Worm (Caenorhabditis elegans) whole organism, late embryonic: ENCODE data around the gene F28E10.4.

Experiments
- C38D4.7 ChIP-seq: fragments of 200-800 bp; sonication (Bioruptor generic); optimal IDR thresholded peaks from 2 replicates; lab custom pipeline; 2018; ENCODE audit warnings: mild to moderate bottlenecking, missing genetic modification characterization, moderate library complexity, missing compliant biosample characterization
- K02D7.2 ChIP-seq: sonication (generic microtip); optimal IDR thresholded peaks from 2 replicates; lab custom pipeline; 2017; ENCODE audit warnings: mild to moderate bottlenecking, missing genetic modification characterization, missing compliant biosample characterization
- T23F11.4 ChIP-seq: fragments of 200-800 bp; sonication (Bioruptor generic); optimal IDR thresholded peaks from 2 replicates; lab custom pipeline; 2018; ENCODE audit warnings: mild to moderate bottlenecking, missing genetic modification characterization, missing compliant biosample characterization
- Y22D7AL.16 ChIP-seq: sonication (generic microtip); optimal IDR thresholded peaks from 2 replicates; lab custom pipeline; 2016; ENCODE audit warnings: missing genetic modification characterization, missing compliant biosample characterization
- ahr-1 ChIP-seq: sonication (generic microtip); optimal IDR thresholded peaks from 2 replicates; lab custom pipeline; 2016; ENCODE audit warnings: missing genetic modification characterization, missing compliant biosample characterization
- ama-1 ChIP-seq: fragments of 150-350 bp; optimal IDR thresholded peaks from 2 replicates; lab custom pipeline; 2014
- ceh-18 ChIP-seq: sonication (generic microtip); optimal IDR thresholded peaks from 2 replicates; lab custom pipeline; 2016; ENCODE audit warnings: missing genetic modification characterization, missing compliant biosample characterization
- ceh-19 ChIP-seq: fragments of 200-800 bp; sonication (Bioruptor generic); optimal IDR thresholded peaks from 2 replicates; lab custom pipeline; 2018; ENCODE audit warnings: mild to moderate bottlenecking, missing genetic modification characterization, missing compliant biosample characterization
- ceh-22 ChIP-seq: sonication (generic microtip); optimal IDR thresholded peaks from 2 replicates; lab custom pipeline; 2017; ENCODE audit warnings: missing biosample characterization, missing genetic modification characterization
- ceh-48 ChIP-seq: sonication (generic microtip); optimal IDR thresholded peaks from 2 replicates; lab custom pipeline; 2016; ENCODE audit warnings: missing genetic modification characterization, inconsistent platforms, missing compliant biosample characterization
- ceh-9 ChIP-seq: sonication (generic microtip); optimal IDR thresholded peaks from 2 replicates; lab custom pipeline; 2016; ENCODE audit warnings: mild to moderate bottlenecking, missing genetic modification characterization, inconsistent platforms, missing compliant biosample characterization
- che-1 ChIP-seq: sonication (generic microtip); optimal IDR thresholded peaks from 2 replicates; lab custom pipeline; 2016; ENCODE audit warnings: mild to moderate bottlenecking, missing genetic modification characterization, missing compliant biosample characterization
- dve-1 ChIP-seq: sonication (generic microtip); optimal IDR thresholded peaks from 2 replicates; lab custom pipeline; 2017; ENCODE audit warnings: antibody characterized with exemption, mild to moderate bottlenecking, missing genetic modification characterization, missing compliant biosample characterization
- elt-2 ChIP-seq: sonication (generic microtip); optimal IDR thresholded peaks from 2 replicates; lab custom pipeline; 2016; ENCODE audit warnings: missing genetic modification reagents, missing genetic modification characterization, missing compliant biosample characterization
- elt-4 ChIP-seq: sonication (generic microtip); optimal IDR thresholded peaks from 2 replicates; lab custom pipeline; 2016; ENCODE audit warnings: missing genetic modification characterization, missing compliant biosample characterization
- ets-4 ChIP-seq: sonication (generic microtip); optimal IDR thresholded peaks from 2 replicates; lab custom pipeline; 2016; ENCODE audit warnings: missing genetic modification characterization, missing compliant biosample characterization
- fkh-10 ChIP-seq: fragments of 150-350 bp; optimal IDR thresholded peaks from 2 replicates; lab custom pipeline; 2014; ENCODE audit warnings: missing biosample characterization, missing genetic modification reagents, missing genetic modification characterization
- fkh-6 ChIP-seq: sonication (generic microtip); optimal IDR thresholded peaks from 2 replicates; lab custom pipeline; 2016; ENCODE audit warnings: missing genetic modification characterization, missing compliant biosample characterization
- hlh-13 ChIP-seq: fragments of 200-800 bp; sonication (Bioruptor generic); optimal IDR thresholded peaks from 2 replicates; lab custom pipeline; 2018; ENCODE audit warnings: mild to moderate bottlenecking, missing genetic modification characterization, missing compliant biosample characterization
- hlh-30 ChIP-seq: sonication (generic microtip); optimal IDR thresholded peaks from 2 replicates; lab custom pipeline; 2017; ENCODE audit warnings: antibody characterized with exemption, missing genetic modification characterization, missing compliant biosample characterization; ENCODE audit not compliant: insufficient read depth
- hlh-8 ChIP-seq: sonication (generic microtip); optimal IDR thresholded peaks from 2 replicates; lab custom pipeline; 2016; ENCODE audit warnings: missing genotype, missing genetic modification characterization, missing compliant biosample characterization
- lin-11 ChIP-seq: fragments of 200-800 bp; sonication (Bioruptor generic); optimal IDR thresholded peaks from 2 replicates; lab custom pipeline; 2018; ENCODE audit warnings: mild to moderate bottlenecking, missing genetic modification characterization, missing compliant biosample characterization
- madf-2 ChIP-seq: sonication (generic microtip); optimal IDR thresholded peaks from 2 replicates; lab custom pipeline; 2017; ENCODE audit warnings: missing genetic modification characterization, missing compliant biosample characterization
- mec-3 ChIP-seq: sonication (generic microtip); optimal IDR thresholded peaks from 2 replicates; lab custom pipeline; 2016; ENCODE audit warnings: borderline replicate concordance, missing genetic modification characterization, missing compliant biosample characterization
- nfya-1 ChIP-seq: sonication (generic microtip); optimal IDR thresholded peaks from 2 replicates; lab custom pipeline; 2017; ENCODE audit warnings: missing genetic modification characterization, mild to moderate bottlenecking, missing compliant biosample characterization, antibody characterized with exemption, moderate library complexity
- pag-3 ChIP-seq: sonication (generic microtip); optimal IDR thresholded peaks from 2 replicates; lab custom pipeline; 2016; ENCODE audit warnings: missing compliant biosample characterization, missing genetic modification characterization, borderline replicate concordance
- pat-9 ChIP-seq: fragments of 200-800 bp; sonication (Bioruptor generic); optimal IDR thresholded peaks from 2 replicates; lab custom pipeline; 2018; ENCODE audit warnings: mild to moderate bottlenecking, missing genetic modification characterization, moderate library complexity, missing compliant biosample characterization
- pha-2 ChIP-seq: sonication (generic microtip); optimal IDR thresholded peaks from 2 replicates; lab custom pipeline; 2017; ENCODE audit warnings: mild to moderate bottlenecking, missing genetic modification characterization, missing compliant biosample characterization
- pha-4 ChIP-seq: fragments of 150-350 bp; optimal IDR thresholded peaks from 2 replicates; lab custom pipeline; 2018; ENCODE audit warnings: missing biosample characterization, missing genetic modification reagents, missing genetic modification characterization
- sox-4 ChIP-seq: sonication (generic microtip); optimal IDR thresholded peaks from 2 replicates; lab custom pipeline; 2017; ENCODE audit warnings: mild to moderate bottlenecking, missing genetic modification characterization, inconsistent platforms, missing compliant biosample characterization
- syd-9 ChIP-seq: sonication (generic microtip); optimal IDR thresholded peaks from 2 replicates; lab custom pipeline; 2016; ENCODE audit warnings: mild to moderate bottlenecking, missing genetic modification characterization, moderate library complexity, missing compliant biosample characterization
- tbx-2 ChIP-seq: sonication (generic microtip); optimal IDR thresholded peaks from 2 replicates; lab custom pipeline; 2016; ENCODE audit warnings: missing genetic modification characterization, missing compliant biosample characterization
- tbx-7 ChIP-seq: sonication (generic microtip); optimal IDR thresholded peaks from 2 replicates; lab custom pipeline; 2016; ENCODE audit warnings: missing genotype, missing genetic modification characterization, missing compliant biosample characterization
- ttx-3 ChIP-seq: sonication (generic microtip); optimal IDR thresholded peaks from 2 replicates; lab custom pipeline; 2016; ENCODE audit warnings: missing genetic modification reagents, missing genetic modification characterization, missing compliant biosample characterization
- unc-3 ChIP-seq, 2 experiments: fragments of 200-800 bp in 1 of 2; sonication (Bioruptor generic) in 1 of 2; sonication (generic microtip) in 1 of 2; conservative IDR thresholded peaks in 1 of 2; optimal IDR thresholded peaks in 1 of 2; 2 replicates each; pipeline versions ENCODE4 v1.3.6 to Lab custom; 2016 to 2022; ENCODE audit warnings: missing compliant biosample characterization in 2 of 2, missing genetic modification characterization in 2 of 2, missing genetic modification reagents in 1 of 2
- ztf-16 ChIP-seq: sonication (generic microtip); optimal IDR thresholded peaks from 2 replicates; lab custom pipeline; 2017; ENCODE audit warnings: missing genetic modification characterization, missing compliant biosample characterization

F28E10.4 gene

DNA sequence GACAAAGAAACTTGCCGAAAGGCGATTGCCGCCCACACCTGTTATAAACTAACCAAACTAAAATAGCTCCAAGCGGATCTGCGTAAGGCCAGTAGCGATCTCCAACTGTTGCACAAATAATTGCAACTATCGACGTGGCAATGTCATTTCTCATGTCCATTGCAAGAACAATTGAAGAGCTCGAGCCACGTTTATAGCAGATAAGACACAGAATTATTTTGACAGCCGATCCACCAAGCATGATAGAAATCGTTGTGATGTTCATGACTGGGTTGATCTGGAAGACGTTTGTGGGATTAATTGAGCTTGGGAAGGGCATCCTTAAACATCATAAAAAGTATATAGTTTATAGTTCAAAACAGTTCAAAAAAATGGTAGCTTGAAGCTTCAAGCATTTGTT, 24.3 kb downstream of the F28E10.4 start:
- TF ChIP-seq pha-4 (tag; lab: Kevin White, UChicago) = no peak
- TF ChIP-seq unc-3 (GFP tag; conservative IDR thresholded peaks at IDR 0.05; lab: Robert Waterston, UW) = no peak
- TF ChIP-seq unc-3 (tag; optimal IDR thresholded peaks at IDR 0.05; lab: Kevin White, UChicago) = no peak
- TF ChIP-seq K02D7.2 = no peak
- no peak for TF ChIP-seq sox-4 (tag; lab: Kevin White, UChicago)
- no peak for TF ChIP-seq ets-4
- TF ChIP-seq hlh-13 (GFP tag; lab: Kevin White, UChicago) = no peak
- no peak for TF ChIP-seq ztf-16 (tag; lab: Kevin White, UChicago)
- TF ChIP-seq ahr-1 (tag; lab: Kevin White, UChicago) = no peak
- no peak for TF ChIP-seq madf-2 (tag; lab: Kevin White, UChicago)
- TF ChIP-seq elt-4 (tag; lab: Kevin White, UChicago) = no peak
- no peak for TF ChIP-seq ceh-19 (GFP tag; lab: Kevin White, UChicago)

DNA sequence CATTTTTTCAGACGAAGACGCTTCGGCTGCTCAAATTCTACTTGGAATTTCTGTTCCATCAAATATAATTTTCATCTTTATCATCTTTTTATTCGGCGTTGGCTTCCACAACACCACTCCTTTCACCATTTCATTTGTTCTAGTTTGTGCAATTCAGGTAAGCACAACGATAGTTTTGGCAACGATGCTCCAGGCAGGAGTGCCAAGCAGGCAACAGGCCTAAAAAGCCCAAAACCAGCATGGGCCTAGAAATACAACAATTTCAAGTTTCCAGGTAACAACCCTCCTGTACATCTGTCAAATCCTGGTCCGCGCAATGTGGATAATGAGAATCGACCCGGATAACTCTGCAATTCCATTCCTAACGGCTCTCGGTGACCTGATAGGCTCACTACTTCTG, 26.0 kb downstream of the F28E10.4 start:
- TF ChIP-seq syd-9 (tag; lab: Kevin White, UChicago) = no peak
- no peak for TF ChIP-seq hlh-30
- TF ChIP-seq fkh-6 (tag; lab: Kevin White, UChicago) = no peak
- no peak for TF ChIP-seq che-1
- no peak for TF ChIP-seq madf-2 (tag; lab: Kevin White, UChicago)
- TF ChIP-seq pha-2 = no peak
- no peak for TF ChIP-seq tbx-7 (tag; lab: Kevin White, UChicago)
- TF ChIP-seq tbx-2 = no peak
- no peak for TF ChIP-seq C38D4.7 (GFP tag; lab: Kevin White, UChicago)
- no peak for TF ChIP-seq nfya-1 (tag; lab: Kevin White, UChicago)
- no peak for TF ChIP-seq mec-3 (tag; lab: Kevin White, UChicago)
- no peak for TF ChIP-seq ahr-1 (tag; lab: Kevin White, UChicago)

- TF ChIP-seq K02D7.2 (no peak), elt-2 (peak; percentile 10), hlh-30 (no peak)
- TF ChIP-seq, all 69 proteins: peak for 1
Observed at ce11 chrIV:4538672-4539071, 28.6 kb downstream of the F28E10.4 start.

DNA sequence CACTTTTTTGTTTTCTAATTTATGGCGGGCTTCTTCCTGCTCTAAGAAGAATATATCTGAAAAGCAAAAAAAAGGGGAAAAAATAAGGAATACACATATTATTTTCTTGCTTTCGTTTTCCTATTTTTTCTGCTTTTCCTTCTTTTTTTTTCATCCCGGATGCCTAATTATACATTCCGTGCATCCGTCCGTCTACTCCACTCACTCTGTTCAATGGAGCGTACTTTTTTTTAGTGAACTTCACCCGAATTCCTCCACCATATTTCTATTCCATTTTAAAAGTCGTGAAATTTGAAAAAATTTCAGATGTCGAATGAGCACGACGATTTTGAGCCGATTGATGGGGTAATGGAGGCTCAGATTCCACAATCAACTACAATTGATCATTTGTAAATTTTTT, 31.0 kb downstream of the F28E10.4 start, which contains the start of gene ZK185.2:
TSS of gene ZK185.2 (plus strand) at position 301 of the 400 bp plus-strand sequence.
- TF ChIP-seq syd-9 (tag; lab: Kevin White, UChicago) = no peak
- TF ChIP-seq T23F11.4 (GFP tag; lab: Kevin White, UChicago) = no peak
- no peak for TF ChIP-seq ama-1 (lab: Kevin White, UChicago)
- no peak for TF ChIP-seq ttx-3 (tag; lab: Kevin White, UChicago)
- TF ChIP-seq elt-4 (tag; lab: Kevin White, UChicago) = no peak
- no peak for TF ChIP-seq ceh-19 (GFP tag; lab: Kevin White, UChicago)
- no peak for TF ChIP-seq ahr-1 (tag; lab: Kevin White, UChicago)
- TF ChIP-seq nfya-1 (tag; lab: Kevin White, UChicago) = no peak
- no peak for TF ChIP-seq ceh-48 (tag; lab: Kevin White, UChicago)
- TF ChIP-seq ceh-22 (tag; lab: Kevin White, UChicago) = no peak
- TF ChIP-seq pat-9 = no peak
- no peak for TF ChIP-seq fkh-10 (GFP tag; lab: Kevin White, UChicago)
- no peak for TF ChIP-seq ceh-18
- no peak for TF ChIP-seq sox-4 (tag; lab: Kevin White, UChicago)
- no peak for TF ChIP-seq ets-4
- no peak for TF ChIP-seq Y22D7AL.16 (tag; lab: Kevin White, UChicago)
- TF ChIP-seq pag-3 (tag; lab: Kevin White, UChicago) = no peak

DNA sequence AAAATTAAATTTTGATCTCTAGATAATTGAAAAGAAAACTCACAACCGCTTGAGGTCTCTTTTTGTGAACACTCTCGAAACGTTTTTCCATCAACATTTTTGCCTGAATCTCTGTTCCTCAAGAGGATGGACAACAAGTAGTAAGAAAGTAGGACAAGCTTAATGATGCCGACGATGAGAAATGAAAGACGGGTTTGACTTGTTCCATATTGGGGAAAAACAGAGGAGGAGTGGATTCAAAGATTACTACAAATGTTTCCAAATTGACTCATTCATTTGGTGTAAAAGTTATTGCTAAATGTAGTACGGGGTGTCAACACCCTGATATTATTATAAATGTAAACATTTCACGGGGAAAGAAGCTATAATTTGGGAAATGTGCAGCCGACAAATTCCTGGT, 34.2 kb downstream of the F28E10.4 start, which contains the start of gene ZK185.4:
TSS of gene ZK185.4 (minus strand) at position 101 of the 400 bp plus-strand sequence.
- TF ChIP-seq elt-4 (tag; lab: Kevin White, UChicago) (no peak), ahr-1 (tag; lab: Kevin White, UChicago) (no peak), elt-2 (no peak), tbx-7 (tag; lab: Kevin White, UChicago) (no peak), lin-11 (tag; lab: Kevin White, UChicago) (no peak), T23F11.4 (GFP tag; lab: Kevin White, UChicago) (no peak), ceh-9 (tag; lab: Kevin White, UChicago) (no peak), pha-2 (no peak), dve-1 (tag; lab: Kevin White, UChicago) (no peak), hlh-8 (tag; lab: Kevin White, UChicago) (no peak)
